Fruit fly (Drosophila melanogaster) whole organism, embryonic: ENCODE results near the gene CG13033.

ENCODE experiments used
- ATbp ChIP-seq: fragments of 200-800 bp; sonication (Bioruptor generic); optimal IDR thresholded peaks from 2 replicates; lab custom pipeline; 2017; ENCODE audit warnings: missing biosample characterization, mild to moderate bottlenecking, missing genetic modification characterization, missing genetic modification reagents
- CG10431 ChIP-seq: fragments of 200-800 bp; sonication (Bioruptor generic); optimal IDR thresholded peaks from 3 replicates; lab custom pipeline; 2018; ENCODE audit warnings: missing biosample characterization, mild to moderate bottlenecking, missing genetic modification characterization
- CG11456 ChIP-seq: fragments of 200-800 bp; sonication (Bioruptor generic); IDR thresholded peaks from 3 replicates; pipeline ENCODE4 v1.3.6; 2022; ENCODE audit warnings: missing biosample characterization, missing genetic modification characterization
- CG13296 ChIP-seq: fragments of 200-800 bp; sonication (Bioruptor generic); optimal IDR thresholded peaks from 3 replicates; lab custom pipeline; 2018; ENCODE audit warnings: missing biosample characterization, mild to moderate bottlenecking, missing genetic modification characterization
- CG13775 ChIP-seq: fragments of 200-800 bp; sonication (Bioruptor generic); optimal IDR thresholded peaks from 3 replicates; lab custom pipeline; 2017; ENCODE audit warnings: missing biosample characterization, mild to moderate bottlenecking, missing genetic modification characterization
- CG15269 ChIP-seq: fragments of 200-800 bp; sonication (Bioruptor generic); optimal IDR thresholded peaks from 2 replicates; lab custom pipeline; 2018; ENCODE audit warnings: missing biosample characterization, mild to moderate bottlenecking, missing genetic modification characterization, moderate library complexity
- CG17385 ChIP-seq: fragments of 200-800 bp; sonication (Bioruptor generic); optimal IDR thresholded peaks from 3 replicates; lab custom pipeline; 2018; ENCODE audit warnings: missing biosample characterization, mild to moderate bottlenecking, missing genetic modification characterization
- CG30403 ChIP-seq: fragments of 200-800 bp; sonication (Bioruptor generic); optimal IDR thresholded peaks from 3 replicates; lab custom pipeline; 2016; ENCODE audit warnings: missing biosample characterization, missing genetic modification characterization
- CG32767 ChIP-seq: fragments of 200-800 bp; sonication (Bioruptor generic); IDR thresholded peaks from 2 replicates; pipeline ENCODE4 v1.3.6; 2022; ENCODE audit warnings: missing biosample characterization, missing genetic modification characterization
- CG3281 ChIP-seq: fragments of 200-800 bp; sonication (Bioruptor generic); optimal IDR thresholded peaks from 3 replicates; lab custom pipeline; 2017; ENCODE audit warnings: missing biosample characterization, mild to moderate bottlenecking, missing genetic modification characterization
- CG4360 ChIP-seq: fragments of 200-800 bp; sonication (Bioruptor generic); IDR thresholded peaks from 2 replicates; pipeline ENCODE4 v1.3.6; 2022; ENCODE audit warnings: missing biosample characterization, missing genetic modification characterization
- CG5953 ChIP-seq: fragments of 200-800 bp; sonication (Bioruptor generic); IDR thresholded peaks from 2 replicates; pipeline ENCODE4 v1.3.6; 2022; ENCODE audit warnings: missing biosample characterization, missing genetic modification characterization
- CG6254 ChIP-seq: fragments of 200-800 bp; sonication (Bioruptor generic); optimal IDR thresholded peaks from 3 replicates; lab custom pipeline; 2017; ENCODE audit warnings: mild to moderate bottlenecking, missing biosample characterization, missing genetic modification reagents, missing genetic modification characterization
- CG6765 ChIP-seq: fragments of 200-800 bp; sonication (Bioruptor generic); optimal IDR thresholded peaks from 3 replicates; lab custom pipeline; 2017; ENCODE audit warnings: missing biosample characterization, mild to moderate bottlenecking, missing genetic modification characterization
- CG7745 ChIP-seq: fragments of 200-800 bp; sonication (Bioruptor generic); optimal IDR thresholded peaks from 2 replicates; lab custom pipeline; 2018; ENCODE audit warnings: missing biosample characterization, mild to moderate bottlenecking, missing genetic modification characterization, moderate library complexity
- CG7839 ChIP-seq: fragments of 200-800 bp; sonication (Bioruptor generic); optimal IDR thresholded peaks from 3 replicates; lab custom pipeline; 2018; ENCODE audit warnings: missing biosample characterization, mild to moderate bottlenecking, missing genetic modification characterization, moderate library complexity
- CG9727 ChIP-seq: fragments of 200-800 bp; sonication (Bioruptor generic); optimal IDR thresholded peaks from 3 replicates; lab custom pipeline; 2017; ENCODE audit warnings: missing biosample characterization, mild to moderate bottlenecking, missing genetic modification characterization
- CrebB ChIP-seq: fragments of 200-800 bp; sonication (Bioruptor generic); optimal IDR thresholded peaks from 3 replicates; lab custom pipeline; 2018; ENCODE audit warnings: missing biosample characterization, mild to moderate bottlenecking, missing genetic modification characterization
- Fer1 ChIP-seq: fragments of 200-800 bp; sonication (Bioruptor generic); optimal IDR thresholded peaks from 2 replicates; lab custom pipeline; 2017; ENCODE audit warnings: missing biosample characterization, mild to moderate bottlenecking, missing genetic modification characterization
- Gug ChIP-seq: fragments of 200-800 bp; sonication (Bioruptor generic); IDR thresholded peaks from 4 replicates; pipeline ENCODE4 v1.3.6; 2022; ENCODE audit warnings: missing biosample characterization, missing genetic modification characterization
- H15 ChIP-seq: fragments of 200-800 bp; sonication (Bioruptor generic); IDR thresholded peaks from 3 replicates; pipeline ENCODE4 v1.3.6; 2022; ENCODE audit warnings: missing biosample characterization, missing genetic modification characterization
- Max ChIP-seq: fragments of 200-800 bp; sonication (Bioruptor generic); optimal IDR thresholded peaks from 2 replicates; lab custom pipeline; 2016; ENCODE audit warnings: missing biosample characterization, mild to moderate bottlenecking, missing genetic modification characterization
- NK7.1 ChIP-seq: fragments of 200-800 bp; sonication (Bioruptor generic); optimal IDR thresholded peaks from 3 replicates; lab custom pipeline; 2016; ENCODE audit warnings: missing biosample characterization, missing genetic modification characterization
- Opbp ChIP-seq: fragments of 200-800 bp; sonication (Bioruptor generic); IDR thresholded peaks from 3 replicates; pipeline ENCODE4 v1.3.6; 2022; ENCODE audit warnings: missing biosample characterization, missing genetic modification characterization; ENCODE audit not compliant: partially characterized antibody
- Six4 ChIP-seq: fragments of 200-800 bp; sonication (Bioruptor generic); optimal IDR thresholded peaks from 2 replicates; lab custom pipeline; 2016; ENCODE audit warnings: missing biosample characterization, missing genetic modification characterization
- Sox102F ChIP-seq: fragments of 200-800 bp; sonication (Bioruptor generic); optimal IDR thresholded peaks from 2 replicates; lab custom pipeline; 2018; ENCODE audit warnings: missing biosample characterization, mild to moderate bottlenecking, missing genetic modification characterization, moderate library complexity
- Vsx1 ChIP-seq: fragments of 200-800 bp; sonication (Bioruptor generic); optimal IDR thresholded peaks from 2 replicates; lab custom pipeline; 2017; ENCODE audit warnings: missing biosample characterization, mild to moderate bottlenecking, missing genetic modification characterization, missing genetic modification reagents
- Xbp1 ChIP-seq: fragments of 200-800 bp; sonication (Bioruptor generic); optimal IDR thresholded peaks from 3 replicates; lab custom pipeline; 2016; ENCODE audit warnings: missing biosample characterization, mild to moderate bottlenecking, missing genetic modification characterization
- ap ChIP-seq: fragments of 200-800 bp; sonication (Bioruptor generic); IDR thresholded peaks from 2 replicates; pipeline ENCODE4 v1.3.6; 2022; ENCODE audit warnings: missing biosample characterization, missing genetic modification characterization
- ash1 ChIP-seq: fragments of 200-800 bp; sonication (Bioruptor generic); optimal IDR thresholded peaks from 2 replicates; lab custom pipeline; 2018; ENCODE audit warnings: missing biosample characterization, mild to moderate bottlenecking, missing genetic modification characterization
- chm ChIP-seq: fragments of 200-800 bp; sonication (Bioruptor generic); IDR thresholded peaks from 2 replicates; pipeline ENCODE4 v1.3.6; 2022; ENCODE audit warnings: missing biosample characterization, missing genetic modification characterization
- ci ChIP-seq: fragments of 200-800 bp; sonication (Bioruptor generic); IDR thresholded peaks from 3 replicates; pipeline ENCODE4 v1.3.6; 2022; ENCODE audit warnings: missing biosample characterization, missing genetic modification characterization
- dysf ChIP-seq: fragments of 200-800 bp; sonication (Bioruptor generic); IDR thresholded peaks from 3 replicates; pipeline ENCODE4 v1.3.6; 2022; ENCODE audit warnings: missing biosample characterization, missing genetic modification characterization
- ewg ChIP-seq: fragments of 200-800 bp; sonication (Bioruptor generic); optimal IDR thresholded peaks from 3 replicates; lab custom pipeline; 2017; ENCODE audit warnings: mild to moderate bottlenecking, missing biosample characterization, missing genetic modification reagents, missing genetic modification characterization
- fd96Cb ChIP-seq: fragments of 200-800 bp; sonication (Bioruptor generic); optimal IDR thresholded peaks from 2 replicates; lab custom pipeline; 2018; ENCODE audit warnings: missing biosample characterization, mild to moderate bottlenecking, missing genetic modification characterization, moderate library complexity
- ftz-f1 ChIP-seq: fragments of 200-800 bp; sonication (Bioruptor generic); optimal IDR thresholded peaks from 2 replicates; lab custom pipeline; 2016; ENCODE audit warnings: missing biosample characterization, missing genetic modification characterization
- gem ChIP-seq: fragments of 200-800 bp; sonication (Bioruptor generic); optimal IDR thresholded peaks from 2 replicates; lab custom pipeline; 2019; ENCODE audit warnings: missing biosample characterization, mild to moderate bottlenecking, missing genetic modification characterization, moderate library complexity
- hb ChIP-seq: fragments of 200-800 bp; sonication (Bioruptor generic); IDR thresholded peaks from 3 replicates; pipeline ENCODE4 v1.3.6; 2022; ENCODE audit warnings: missing biosample characterization, missing genetic modification characterization; ENCODE audit not compliant: partially characterized antibody
- jing ChIP-seq: fragments of 200-800 bp; sonication (Bioruptor generic); optimal IDR thresholded peaks from 2 replicates; lab custom pipeline; 2018; ENCODE audit warnings: missing biosample characterization, mild to moderate bottlenecking, missing genetic modification characterization
- kah ChIP-seq: fragments of 200-800 bp; sonication (Bioruptor generic); optimal IDR thresholded peaks from 2 replicates; lab custom pipeline; 2018; ENCODE audit warnings: missing biosample characterization, mild to moderate bottlenecking, missing genetic modification characterization
- ken ChIP-seq: fragments of 200-800 bp; sonication (Bioruptor generic); IDR thresholded peaks from 3 replicates; pipeline ENCODE4 v1.3.6; 2022; ENCODE audit warnings: missing biosample characterization, missing genetic modification characterization
- knrl ChIP-seq: fragments of 200-800 bp; sonication (Bioruptor generic); IDR thresholded peaks from 3 replicates; pipeline ENCODE4 v1.3.6; 2022; ENCODE audit warnings: missing biosample characterization, missing genetic modification characterization; ENCODE audit not compliant: partially characterized antibody
- otp ChIP-seq: fragments of 200-800 bp; sonication (Bioruptor generic); IDR thresholded peaks from 3 replicates; pipeline ENCODE4, ENCODE4 v1.3.6; 2022; ENCODE audit warnings: missing biosample characterization, missing genetic modification characterization
- salm ChIP-seq: fragments of 200-800 bp; sonication (Bioruptor generic); optimal IDR thresholded peaks from 2 replicates; lab custom pipeline; 2018; ENCODE audit warnings: missing biosample characterization, mild to moderate bottlenecking, missing genetic modification characterization
- sc ChIP-seq, 3 experiments: fragments of >200 bp in 2 of 3; fragments of 200-800 bp in 1 of 3; sonication (Bioruptor generic) in 1 of 3; optimal IDR thresholded peaks; 2 replicates in 2 of 3; 3 replicates in 1 of 3; lab custom pipeline; 2017; ENCODE audit warnings: mild to moderate bottlenecking in 1 of 3, missing biosample characterization in 1 of 3, missing genetic modification characterization in 1 of 3, missing genetic modification reagents in 1 of 3
- sens-2 ChIP-seq: fragments of 200-800 bp; sonication (Bioruptor generic); IDR thresholded peaks from 2 replicates; pipeline ENCODE4 v1.3.6; 2022; ENCODE audit warnings: missing biosample characterization, missing genetic modification characterization
- slp2 ChIP-seq: fragments of 200-800 bp; sonication (Bioruptor generic); optimal IDR thresholded peaks from 2 replicates; lab custom pipeline; 2016; ENCODE audit warnings: missing biosample characterization, missing genetic modification characterization
- unpg ChIP-seq: fragments of 200-800 bp; sonication (Bioruptor generic); optimal IDR thresholded peaks from 3 replicates; lab custom pipeline; 2018; ENCODE audit warnings: missing biosample characterization, mild to moderate bottlenecking, missing genetic modification characterization, moderate library complexity
- wor ChIP-seq: fragments of 200-800 bp; sonication (Bioruptor generic); IDR thresholded peaks from 2 replicates; pipeline ENCODE4 v1.3.6; 2022; ENCODE audit warnings: missing biosample characterization, missing genetic modification characterization

The CG13033 gene

DNA sequence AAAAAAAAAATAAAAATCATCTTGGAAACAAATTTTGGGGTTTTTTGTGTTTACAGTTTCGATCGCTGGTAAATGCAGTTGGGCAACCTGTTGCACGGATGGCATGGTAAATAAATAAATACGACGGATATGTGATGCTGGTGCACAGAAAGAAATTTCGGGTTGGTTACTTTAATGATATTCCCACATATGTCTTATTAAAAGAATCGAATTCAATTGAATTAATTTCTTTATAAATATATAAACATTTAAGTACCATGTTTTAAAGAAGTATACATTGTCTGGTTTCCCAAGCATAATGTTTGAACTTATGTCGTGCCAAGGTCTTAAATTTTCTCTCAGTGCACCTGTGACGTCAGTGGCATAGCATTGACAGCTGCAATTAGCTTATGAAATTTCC is 22.1 kb upstream of the CG13033 start (continued):
- peak; percentile 38 for TF ChIP-seq Fer1 (GFP tag; lab: Kevin White, UChicago)
- peak; percentile 73 for TF ChIP-seq CG7839 (tag; lab: Kevin White, UChicago)
- TF ChIP-seq CG17385 (GFP tag; lab: Kevin White, UChicago), result peak; percentile 59
- TF ChIP-seq ATbp (GFP tag; lab: Kevin White, UChicago), result peak; percentile 69
- TF ChIP-seq CG30403, result peak; percentile 43
- TF ChIP-seq ash1 (GFP tag; lab: Kevin White, UChicago), result no peak
- peak; percentile 53 for TF ChIP-seq CG9727 (GFP tag; lab: Kevin White, UChicago)
- TF ChIP-seq CG13296 (GFP tag; lab: Kevin White, UChicago), result peak; percentile 44
- no peak for TF ChIP-seq hb (GFP tag; lab: Robert Waterston, UW)
- peak; percentile 55; the same call in 2 of the 3 replicates for TF ChIP-seq otp (GFP tag; lab: Robert Waterston, UW)
- TF ChIP-seq Vsx1 (GFP tag; lab: Kevin White, UChicago), result peak; percentile 21
- peak; percentile 18 for TF ChIP-seq CG13775 (GFP tag; lab: Kevin White, UChicago)
- no peak for TF ChIP-seq CG6765 (GFP tag; lab: Kevin White, UChicago)
- peak; percentile 37 for TF ChIP-seq CG10431 (GFP tag; lab: Kevin White, UChicago)
- TF ChIP-seq Opbp (GFP tag; lab: Robert Waterston, UW), result no peak
- TF ChIP-seq chm (GFP tag; lab: Robert Waterston, UW), result 0 out of 2 replicates have a peak, but pooled peaks have one; percentile 20
- TF ChIP-seq CG7745 (tag; lab: Kevin White, UChicago), result no peak
- TF ChIP-seq ken (GFP tag; lab: Robert Waterston, UW), result 0 out of 3 replicates have a peak, but pooled peaks have one; percentile 58
- no peak for TF ChIP-seq slp2 (GFP tag; lab: Kevin White, UChicago)
- peak; percentile 77 for TF ChIP-seq unpg (GFP tag; lab: Kevin White, UChicago)
- TF ChIP-seq gem (tag; lab: Kevin White, UChicago), result peak; percentile 83
- peak; percentile 27 for TF ChIP-seq jing (GFP tag; lab: Kevin White, UChicago)
- TF ChIP-seq Max (GFP tag; lab: Kevin White, UChicago), result peak; percentile 20
- TF ChIP-seq dysf, result peak; percentile 57; the same call in 2 of the 3 replicates
- peak; percentile 65 for TF ChIP-seq CG6254 (GFP tag; lab: Kevin White, UChicago)
- no peak for TF ChIP-seq CrebB (tag; lab: Kevin White, UChicago)
- TF ChIP-seq CG3281 (GFP tag; lab: Kevin White, UChicago), result peak; percentile 15
- peak; percentile 98 for TF ChIP-seq kah
- TF ChIP-seq sc (optimal IDR thresholded peaks at IDR 0.05; lab: Kevin White, UChicago), result no peak
- peak; percentile 48 for TF ChIP-seq sc (GFP tag; optimal IDR thresholded peaks at IDR 0.05; lab: Kevin White, UChicago)
- TF ChIP-seq fd96Cb (tag; lab: Kevin White, UChicago), result peak; percentile 73
- TF ChIP-seq CG11456, result no peak
- TF ChIP-seq ftz-f1 (GFP tag; lab: Kevin White, UChicago), result no peak
- peak; percentile 70 for TF ChIP-seq Xbp1 (GFP tag; lab: Kevin White, UChicago)
- TF ChIP-seq salm (tag; lab: Kevin White, UChicago), result peak; percentile 64
- peak; percentile 52; the same call in 1 of the 2 replicates for TF ChIP-seq CG5953 (GFP tag; lab: Robert Waterston, UW)
- peak; percentile 84 for TF ChIP-seq Sox102F (GFP tag; lab: Kevin White, UChicago)
- TF ChIP-seq wor (GFP tag; lab: Robert Waterston, UW), result peak; percentile 39; the same call in 1 of the 2 replicates
- TF ChIP-seq Six4 (GFP tag; lab: Kevin White, UChicago), result peak; percentile 42
- no peak for TF ChIP-seq Gug (GFP tag; lab: Robert Waterston, UW)
- TF ChIP-seq ap (GFP tag; lab: Robert Waterston, UW), result 0 out of 2 replicates have a peak, but pooled peaks have one; percentile 22
- peak; percentile 85 for TF ChIP-seq ci (GFP tag; lab: Robert Waterston, UW)
- no peak for TF ChIP-seq knrl (GFP tag; lab: Robert Waterston, UW)
- 0 out of 2 replicates have a peak, but pooled peaks have one; percentile 8 for TF ChIP-seq CG32767 (GFP tag; lab: Robert Waterston, UW)
- no peak for TF ChIP-seq NK7.1 (GFP tag; lab: Kevin White, UChicago)
- peak; percentile 37; the same call in 1 of the 2 replicates for TF ChIP-seq CG4360 (GFP tag; lab: Robert Waterston, UW)
- TF ChIP-seq H15 (GFP tag; lab: Robert Waterston, UW), result 0 out of 3 replicates have a peak, but pooled peaks have one; percentile 39
- peak; percentile 70 for TF ChIP-seq ewg (GFP tag; lab: Kevin White, UChicago)
- peak; percentile 71 for TF ChIP-seq CG15269 (tag; lab: Kevin White, UChicago)
- no peak for TF ChIP-seq sens-2 (GFP tag; lab: Robert Waterston, UW)
